Worm (Caenorhabditis elegans) whole organism, mixed stage, embryonic: ENCODE measurements around the gene madf-11.

Experiments
- bed-3 ChIP-seq: fragments of 200-800 bp; sonication (Bioruptor generic); optimal IDR thresholded peaks from 3 replicates; lab custom pipeline; 2018; ENCODE audit warnings: mild to moderate bottlenecking, missing genetic modification characterization, moderate library complexity, missing compliant biosample characterization
- blmp-1 ChIP-seq: fragments of 150-350 bp; optimal IDR thresholded peaks from 2 replicates; lab custom pipeline; 2014; ENCODE audit warnings: missing biosample characterization, missing genetic modification characterization
- ceh-39 ChIP-seq: fragments of 150-350 bp; optimal IDR thresholded peaks from 2 replicates; lab custom pipeline; 2014; ENCODE audit warnings: missing biosample characterization, missing genetic modification characterization
- ceh-43 ChIP-seq: fragments of 200-800 bp; sonication (Bioruptor generic); optimal IDR thresholded peaks from 2 replicates; lab custom pipeline; 2018; ENCODE audit warnings: mild to moderate bottlenecking, missing genetic modification characterization, moderate library complexity, missing compliant biosample characterization
- ceh-83 ChIP-seq: fragments of 200-800 bp; sonication (Bioruptor generic); optimal IDR thresholded peaks from 2 replicates; lab custom pipeline; 2018; ENCODE audit warnings: mild to moderate bottlenecking, missing genetic modification characterization, missing compliant biosample characterization
- ces-1 ChIP-seq: fragments of 150-350 bp; optimal IDR thresholded peaks from 2 replicates; lab custom pipeline; 2014; ENCODE audit warnings: missing biosample characterization, missing genetic modification reagents, missing genetic modification characterization
- drap-1 ChIP-seq: fragments of 200-800 bp; sonication (Bioruptor generic); optimal IDR thresholded peaks from 3 replicates; lab custom pipeline; 2018; ENCODE audit warnings: mild to moderate bottlenecking, missing genetic modification characterization, missing compliant biosample characterization
- elt-1 ChIP-seq: sonication (generic microtip); optimal IDR thresholded peaks from 2 replicates; lab custom pipeline; 2017; ENCODE audit warnings: missing genetic modification characterization, mild to moderate bottlenecking, missing compliant biosample characterization, antibody characterized with exemption, moderate library complexity, borderline replicate concordance; ENCODE audit not compliant: insufficient read depth
- elt-3 ChIP-seq: fragments of 150-350 bp; optimal IDR thresholded peaks from 2 replicates; lab custom pipeline; 2014; ENCODE audit warnings: missing biosample characterization, missing genetic modification characterization
- flh-1 ChIP-seq: fragments of 200-800 bp; sonication (Bioruptor generic); optimal IDR thresholded peaks from 2 replicates; lab custom pipeline; 2018; ENCODE audit warnings: mild to moderate bottlenecking, missing genetic modification characterization, moderate library complexity, missing compliant biosample characterization
- ham-2 ChIP-seq: fragments of 200-800 bp; sonication (Bioruptor generic); optimal IDR thresholded peaks from 2 replicates; lab custom pipeline; 2018; ENCODE audit warnings: mild to moderate bottlenecking, missing genetic modification characterization, missing compliant biosample characterization
- hlh-1 ChIP-seq: fragments of 150-350 bp; optimal IDR thresholded peaks from 2 replicates; lab custom pipeline; 2014; ENCODE audit warnings: missing biosample characterization, missing genetic modification reagents, missing genetic modification characterization
- lin-13 ChIP-seq: fragments of 150-350 bp; optimal IDR thresholded peaks from 2 replicates; lab custom pipeline; 2014; ENCODE audit warnings: missing biosample characterization, missing genetic modification characterization
- lin-32 ChIP-seq: fragments of 200-800 bp; sonication (Bioruptor generic); optimal IDR thresholded peaks from 2 replicates; lab custom pipeline; 2018; ENCODE audit warnings: mild to moderate bottlenecking, missing genetic modification characterization, missing compliant biosample characterization
- lsy-2 ChIP-seq: fragments of 150-350 bp; optimal IDR thresholded peaks from 2 replicates; lab custom pipeline; 2014; ENCODE audit warnings: missing biosample characterization, missing genetic modification characterization
- mab-5 ChIP-seq: fragments of 150-350 bp; optimal IDR thresholded peaks from 2 replicates; lab custom pipeline; 2014; ENCODE audit warnings: missing biosample characterization, missing genetic modification characterization
- mep-1 ChIP-seq: fragments of 150-350 bp; optimal IDR thresholded peaks from 2 replicates; lab custom pipeline; 2017; ENCODE audit warnings: missing biosample characterization, missing genetic modification reagents, missing genetic modification characterization, inconsistent platforms
- mls-2 ChIP-seq: sonication (generic microtip); optimal IDR thresholded peaks from 2 replicates; lab custom pipeline; 2016; ENCODE audit warnings: mild to moderate bottlenecking, missing genetic modification characterization, moderate library complexity, missing compliant biosample characterization
- nhr-12 ChIP-seq: fragments of 150-350 bp; optimal IDR thresholded peaks from 2 replicates; lab custom pipeline; 2014; ENCODE audit warnings: missing biosample characterization, missing genetic modification characterization
- nhr-2 ChIP-seq: fragments of 150-350 bp; optimal IDR thresholded peaks from 2 replicates; lab custom pipeline; 2014; ENCODE audit warnings: missing biosample characterization, missing genetic modification characterization
- nhr-28 ChIP-seq: fragments of 150-350 bp; optimal IDR thresholded peaks from 2 replicates; lab custom pipeline; 2014; ENCODE audit warnings: missing biosample characterization, missing genetic modification characterization
- nhr-76 ChIP-seq: sonication (generic microtip); optimal IDR thresholded peaks from 2 replicates; lab custom pipeline; 2017; ENCODE audit warnings: missing biosample characterization, missing genetic modification characterization
- pha-4 ChIP-seq: fragments of 150-350 bp; optimal IDR thresholded peaks from 2 replicates; lab custom pipeline; 2018; ENCODE audit warnings: missing biosample characterization, missing genetic modification reagents, missing genetic modification characterization
- sem-2 ChIP-seq: fragments of 200-800 bp; sonication (Bioruptor generic); optimal IDR thresholded peaks from 2 replicates; lab custom pipeline; 2018; ENCODE audit warnings: mild to moderate bottlenecking, missing genetic modification characterization, missing compliant biosample characterization
- snpc-4 ChIP-seq: fragments of 150-350 bp; optimal IDR thresholded peaks from 2 replicates; lab custom pipeline; 2014; ENCODE audit warnings: missing biosample characterization, missing genetic modification characterization
- tbx-8 ChIP-seq: fragments of 200-800 bp; sonication (Bioruptor generic); optimal IDR thresholded peaks from 2 replicates; lab custom pipeline; 2018; ENCODE audit warnings: mild to moderate bottlenecking, missing genetic modification characterization, moderate library complexity, missing compliant biosample characterization
- unc-39 ChIP-seq: fragments of 150-350 bp; optimal IDR thresholded peaks from 2 replicates; lab custom pipeline; 2014; ENCODE audit warnings: missing biosample characterization, missing genetic modification characterization
- unc-62 ChIP-seq: fragments of 150-350 bp; optimal IDR thresholded peaks from 2 replicates; lab custom pipeline; 2014; ENCODE audit warnings: missing biosample characterization, missing genetic modification reagents, missing genetic modification characterization

The madf-11 gene

DNA sequence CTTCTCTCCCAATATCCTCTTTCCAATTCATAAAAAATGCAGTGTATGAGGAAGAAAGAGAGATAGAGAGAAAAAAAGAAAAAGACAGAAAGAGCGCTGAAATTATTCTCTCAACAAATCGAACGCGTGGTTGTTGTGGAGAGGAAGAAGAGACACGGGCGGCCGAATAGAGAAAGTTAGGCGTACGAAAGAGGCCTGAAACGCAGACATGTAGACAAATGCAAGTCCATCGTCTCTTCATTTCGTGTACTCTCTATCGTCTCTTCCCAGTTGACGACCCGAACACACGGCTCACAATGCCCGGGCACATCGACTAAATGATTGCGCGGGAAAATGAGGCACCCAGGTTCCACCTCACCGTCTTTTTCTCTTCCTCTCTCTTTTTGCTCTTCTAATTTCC, 17.9 kb upstream of the madf-11 start (continued):
- TF ChIP-seq mab-5 (tag; lab: Kevin White, UChicago) (no peak), sem-2 (no peak)
- TF ChIP-seq, all 35 proteins: peak for 11

DNA sequence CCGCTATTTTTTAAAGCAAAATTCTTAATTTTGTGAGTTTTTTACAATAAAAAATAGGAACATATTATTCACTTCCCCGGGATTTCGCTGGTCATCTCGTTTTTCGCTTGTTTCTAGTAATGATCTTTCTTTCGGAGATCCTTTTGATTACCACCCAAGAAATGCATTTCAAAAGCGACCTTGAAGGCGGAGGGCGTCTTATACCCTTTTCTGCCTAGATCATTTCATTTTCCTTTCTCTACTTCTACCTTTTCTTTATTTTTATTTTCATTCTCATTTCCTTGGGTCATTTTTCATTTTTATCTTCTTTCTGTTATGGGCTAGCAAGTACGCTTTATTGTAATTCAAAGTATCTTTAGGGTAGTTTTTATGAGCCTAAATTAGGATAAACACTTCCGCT, 16.9 kb upstream of the madf-11 start:
- TF ChIP-seq nhr-28, result no peak
- TF ChIP-seq mab-5 (tag; lab: Kevin White, UChicago), result no peak
- TF ChIP-seq mls-2 (tag; lab: Kevin White, UChicago), result no peak
- TF ChIP-seq flh-1 (GFP tag; lab: Kevin White, UChicago), result no peak
- no peak for TF ChIP-seq ces-1
- no peak for TF ChIP-seq ceh-39
- TF ChIP-seq sem-2, result no peak
- TF ChIP-seq ceh-83, result no peak
- TF ChIP-seq snpc-4 (tag; lab: Kevin White, UChicago), result no peak
- TF ChIP-seq lin-32 (GFP tag; lab: Kevin White, UChicago), result no peak
- TF ChIP-seq, all 35 proteins: peak for 0

DNA sequence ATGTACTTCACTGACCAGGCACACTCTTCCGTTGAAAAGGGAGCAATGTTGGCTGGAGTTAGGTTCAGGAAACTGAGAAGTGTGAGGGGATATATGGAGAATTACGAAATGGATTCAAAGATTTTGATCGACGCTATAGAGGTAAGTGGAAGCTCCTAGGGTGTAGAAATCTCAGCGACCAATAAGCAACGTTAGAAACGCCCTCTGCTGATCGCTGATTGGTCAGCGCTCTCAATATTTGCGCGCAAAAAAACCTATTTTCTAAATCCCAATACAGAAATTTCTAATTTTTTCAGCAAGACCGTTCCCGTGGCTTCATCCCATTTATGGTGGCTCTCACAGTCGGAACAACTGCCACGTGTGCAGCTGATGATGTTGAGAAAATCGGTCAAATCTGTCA, 12.4 kb upstream of the madf-11 start:
- TF ChIP-seq nhr-12 (tag; lab: Kevin White, UChicago) (no peak), unc-62 (GFP tag; lab: Kevin White, UChicago) (no peak), lin-32 (GFP tag; lab: Kevin White, UChicago) (no peak), mab-5 (tag; lab: Kevin White, UChicago) (no peak), nhr-2 (no peak), tbx-8 (GFP tag; lab: Kevin White, UChicago) (no peak), pha-4 (tag; lab: Kevin White, UChicago) (no peak), flh-1 (GFP tag; lab: Kevin White, UChicago) (no peak), ham-2 (GFP tag; lab: Kevin White, UChicago) (no peak)

DNA sequence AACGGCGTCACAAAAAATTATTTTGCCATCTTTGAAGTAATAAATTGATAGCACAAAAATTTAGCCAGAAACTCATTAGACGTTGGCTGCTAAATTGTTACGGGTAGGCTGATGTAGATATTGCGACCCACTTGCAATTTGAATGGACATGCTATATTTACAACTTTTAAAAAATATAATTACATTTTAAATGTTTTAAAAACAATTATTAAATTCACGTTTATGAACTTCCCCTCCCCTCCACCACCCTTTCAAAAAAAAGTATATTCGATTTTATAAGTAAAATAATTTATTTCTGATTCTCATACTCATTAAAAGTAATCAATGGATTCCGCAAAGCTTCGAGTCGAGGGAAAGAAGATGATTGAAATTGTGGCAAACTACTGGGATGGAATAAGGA, 11.4 kb upstream of the madf-11 start, which contains the start of gene basl-1:
Gene basl-1 (plus strand): TSS at position 301 of the 400 bp plus-strand sequence.
- TF ChIP-seq elt-3 (tag; lab: Kevin White, UChicago) (no peak), mep-1 (tag; lab: Kevin White, UChicago) (no peak), pha-4 (tag; lab: Kevin White, UChicago) (no peak), ceh-39 (no peak), ceh-83 (no peak)

DNA sequence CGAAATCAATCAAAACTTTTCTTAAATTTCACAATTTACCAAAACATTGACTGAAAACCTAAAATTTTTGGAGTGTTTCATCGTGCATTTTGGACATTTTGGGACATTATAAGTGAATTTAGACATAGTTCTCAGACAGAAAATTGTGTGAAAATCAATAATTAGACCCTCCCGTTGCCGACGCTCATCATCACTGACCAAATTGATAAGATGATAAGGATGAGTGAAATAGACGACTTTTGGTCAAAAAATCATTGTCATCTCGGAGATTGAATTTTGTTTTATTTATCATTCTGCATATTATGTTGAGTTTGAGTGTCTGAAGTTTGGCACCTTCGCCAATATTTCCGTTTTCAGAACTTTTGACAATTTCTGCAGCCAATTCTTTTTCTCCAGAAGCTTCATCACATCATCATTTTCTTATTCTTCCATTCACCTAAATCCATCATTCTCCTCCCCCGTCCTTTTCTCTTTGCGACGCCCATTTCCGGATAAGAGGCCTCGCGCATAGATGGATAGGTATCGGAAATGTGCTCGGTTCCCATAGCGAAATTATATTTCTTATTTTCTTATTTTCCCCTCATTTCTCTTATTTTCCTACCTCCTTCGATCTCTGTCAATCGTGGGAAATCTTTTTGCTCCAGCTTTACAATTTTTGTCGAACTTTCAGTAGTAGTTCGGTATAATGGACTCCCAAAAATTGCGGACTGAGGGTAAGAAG, 8.5 kb upstream of the madf-11 start, which contains the start of gene bas-1:
Gene bas-1 (plus strand): TSS at position 671 of the 721 bp plus-strand sequence.
- TF ChIP-seq nhr-76 (tag; lab: Kevin White, UChicago), result no peak
- no peak for TF ChIP-seq nhr-12 (tag; lab: Kevin White, UChicago)
- no peak for TF ChIP-seq elt-3 (tag; lab: Kevin White, UChicago)
- no peak for TF ChIP-seq mls-2 (tag; lab: Kevin White, UChicago)
- no peak for TF ChIP-seq flh-1 (GFP tag; lab: Kevin White, UChicago)
- TF ChIP-seq lsy-2 (tag; lab: Kevin White, UChicago), result no peak
- TF ChIP-seq elt-1 (tag; lab: Kevin White, UChicago), result no peak
- TF ChIP-seq pha-4 (tag; lab: Kevin White, UChicago), result no peak
- no peak for TF ChIP-seq nhr-2
- TF ChIP-seq hlh-1 (tag; lab: Kevin White, UChicago), result no peak
- no peak for TF ChIP-seq ceh-83
- no peak for TF ChIP-seq tbx-8 (GFP tag; lab: Kevin White, UChicago)

DNA sequence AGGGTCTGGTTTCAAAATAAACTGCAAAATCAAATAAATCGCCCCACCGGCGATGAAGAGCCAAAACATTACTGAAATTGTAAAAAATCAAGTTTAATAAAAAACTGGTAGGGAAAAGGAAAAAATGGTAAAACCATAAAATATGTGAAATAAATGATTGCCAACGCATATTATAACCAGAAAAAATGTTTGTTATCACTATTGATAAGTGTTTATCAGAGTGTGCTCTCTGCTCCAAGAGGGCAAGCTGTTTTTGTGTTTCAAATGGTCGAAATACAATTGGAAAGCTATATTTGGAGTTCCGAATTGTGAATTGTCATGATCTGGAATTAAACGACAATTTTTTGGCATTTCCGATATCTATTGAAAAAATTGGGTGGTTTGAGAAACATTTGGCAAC, 7.0 kb upstream of the madf-11 start, which contains the start of gene C05D2.8:
Gene C05D2.8 (minus strand): TSS at position 71 of the 400 bp plus-strand sequence.
- no peak for TF ChIP-seq drap-1 (GFP tag; lab: Kevin White, UChicago)
- no peak for TF ChIP-seq bed-3 (GFP tag; lab: Kevin White, UChicago)
- TF ChIP-seq lin-13, result no peak
- TF ChIP-seq ceh-83, result no peak
- no peak for TF ChIP-seq lin-32 (GFP tag; lab: Kevin White, UChicago)
- no peak for TF ChIP-seq ces-1
- no peak for TF ChIP-seq blmp-1 (tag; lab: Kevin White, UChicago)
- no peak for TF ChIP-seq mab-5 (tag; lab: Kevin White, UChicago)
- TF ChIP-seq unc-39 (tag; lab: Kevin White, UChicago), result no peak
- no peak for TF ChIP-seq ceh-39
- no peak for TF ChIP-seq mls-2 (tag; lab: Kevin White, UChicago)
- TF ChIP-seq sem-2, result no peak
- no peak for TF ChIP-seq nhr-2
- TF ChIP-seq ceh-43 (GFP tag; lab: Kevin White, UChicago), result no peak
- no peak for TF ChIP-seq lsy-2 (tag; lab: Kevin White, UChicago)
